Worm (Caenorhabditis elegans) whole organism, late embryonic: ENCODE measurements around the gene arrd-28.

ENCODE experiments used
- K02D7.2 ChIP-seq: sonication (generic microtip); optimal IDR thresholded peaks from 2 replicates; lab custom pipeline; 2017; ENCODE audit warnings: mild to moderate bottlenecking, missing genetic modification characterization, missing compliant biosample characterization
- T23F11.4 ChIP-seq: fragments of 200-800 bp; sonication (Bioruptor generic); optimal IDR thresholded peaks from 2 replicates; lab custom pipeline; 2018; ENCODE audit warnings: mild to moderate bottlenecking, missing genetic modification characterization, missing compliant biosample characterization
- ama-1 ChIP-seq: fragments of 150-350 bp; optimal IDR thresholded peaks from 2 replicates; lab custom pipeline; 2014
- ceh-14 ChIP-seq: sonication (generic microtip); optimal IDR thresholded peaks from 2 replicates; lab custom pipeline; 2016; ENCODE audit warnings: missing genotype, missing genetic modification characterization, missing compliant biosample characterization
- dmd-4 ChIP-seq: sonication (generic microtip); optimal IDR thresholded peaks from 2 replicates; lab custom pipeline; 2016; ENCODE audit warnings: borderline replicate concordance, missing genetic modification characterization, missing compliant biosample characterization
- nfya-1 ChIP-seq: sonication (generic microtip); optimal IDR thresholded peaks from 2 replicates; lab custom pipeline; 2017; ENCODE audit warnings: missing genetic modification characterization, mild to moderate bottlenecking, missing compliant biosample characterization, antibody characterized with exemption, moderate library complexity
- nhr-11 ChIP-seq: fragments of 150-350 bp; optimal IDR thresholded peaks from 2 replicates; lab custom pipeline; 2014; ENCODE audit warnings: missing biosample characterization, missing genetic modification characterization
- odd-2 ChIP-seq: sonication (generic microtip); optimal IDR thresholded peaks from 2 replicates; lab custom pipeline; 2017; ENCODE audit warnings: antibody characterized with exemption, mild to moderate bottlenecking, missing genetic modification characterization, missing compliant biosample characterization
- pax-1 ChIP-seq: fragments of 150-350 bp; optimal IDR thresholded peaks from 2 replicates; lab custom pipeline; 2014; ENCODE audit warnings: missing biosample characterization, missing genetic modification characterization
- pha-4 ChIP-seq: fragments of 150-350 bp; optimal IDR thresholded peaks from 2 replicates; lab custom pipeline; 2018; ENCODE audit warnings: missing biosample characterization, missing genetic modification reagents, missing genetic modification characterization
- ref-2 ChIP-seq: sonication (generic microtip); optimal IDR thresholded peaks from 2 replicates; lab custom pipeline; 2016; ENCODE audit warnings: missing genetic modification characterization, missing compliant biosample characterization
- tbx-2 ChIP-seq: sonication (generic microtip); optimal IDR thresholded peaks from 2 replicates; lab custom pipeline; 2016; ENCODE audit warnings: missing genetic modification characterization, missing compliant biosample characterization
- tbx-7 ChIP-seq: sonication (generic microtip); optimal IDR thresholded peaks from 2 replicates; lab custom pipeline; 2016; ENCODE audit warnings: missing genotype, missing genetic modification characterization, missing compliant biosample characterization

- TF ChIP-seq ama-1 (lab: Kevin White, UChicago) (no peak), odd-2 (tag; lab: Kevin White, UChicago) (no peak), pha-4 (tag; lab: Kevin White, UChicago) (no peak), dmd-4 (tag; lab: Kevin White, UChicago) (no peak), K02D7.2 (no peak), tbx-2 (no peak), tbx-7 (tag; lab: Kevin White, UChicago) (no peak), nhr-11 (no peak), ref-2 (tag; lab: Kevin White, UChicago) (peak; percentile 11), nfya-1 (tag; lab: Kevin White, UChicago) (no peak), pax-1 (no peak), ceh-14 (no peak), T23F11.4 (GFP tag; lab: Kevin White, UChicago) (no peak)
Measured at ce11 chrX:10148235-10148872, 35.4 kb upstream of the arrd-28 start.
